Fruit fly (Drosophila melanogaster): ENCODE results near the gene CG8419.

- no peak for TF ChIP-seq EcR (GFP tag; optimal IDR thresholded peaks at IDR 0.05)
- TF ChIP-seq Dll (optimal IDR thresholded peaks at IDR 0.05) = no peak
- TF ChIP-seq pan (optimal IDR thresholded peaks at IDR 0.05) = no peak
- TF ChIP-seq CG8478 (optimal IDR thresholded peaks at IDR 0.05) = no peak
- TF ChIP-seq usp (GFP tag; optimal IDR thresholded peaks at IDR 0.05) = no peak
These were observed 27.6 kb downstream of the CG8419 start for dm6 chr2L:8233571-8233970.

Measured in whole organism.